Worm (Caenorhabditis elegans) whole organism, L4 larva: ENCODE results near the gene tba-8.

Experiments used
- F49E8.2 ChIP-seq: sonication (generic microtip); optimal IDR thresholded peaks from 2 replicates; lab custom pipeline; 2016; ENCODE audit warnings: missing compliant biosample characterization, mild to moderate bottlenecking, missing genetic modification characterization, borderline replicate concordance
- T20F7.1 ChIP-seq: fragments of 200-800 bp; sonication (Bioruptor generic); optimal IDR thresholded peaks from 2 replicates; lab custom pipeline; 2018; ENCODE audit warnings: mild to moderate bottlenecking, missing genetic modification characterization, missing compliant biosample characterization
- Y5F2A.4 ChIP-seq: fragments of 200-800 bp; sonication (Bioruptor generic); optimal IDR thresholded peaks from 2 replicates; lab custom pipeline; 2018; ENCODE audit warnings: mild to moderate bottlenecking, missing genetic modification characterization, missing compliant biosample characterization
- ZK546.5 ChIP-seq, 2 experiments: sonication (generic microtip); optimal IDR thresholded peaks; 2 replicates each; lab custom pipeline; 2017; ENCODE audit warnings: missing biosample characterization in 2 of 2, missing genetic modification characterization in 2 of 2
- aha-1 ChIP-seq: fragments of 150-350 bp; peaks from one replicate; lab custom pipeline; 2014; ENCODE audit warnings: missing biosample characterization, missing genetic modification characterization
- ama-1 ChIP-seq: fragments of 150-350 bp; optimal IDR thresholded peaks from 2 replicates; lab custom pipeline; 2014; ENCODE audit warnings: inconsistent platforms, mixed read lengths
- ceh-20 ChIP-seq: fragments of 200-800 bp; sonication (Bioruptor generic); IDR thresholded peaks from 2 replicates; pipeline ENCODE4 v1.3.6; 2022; ENCODE audit warnings: missing genetic modification reagents, missing genetic modification characterization, missing compliant biosample characterization
- ceh-28 ChIP-seq: fragments of 150-350 bp; optimal IDR thresholded peaks from 2 replicates; lab custom pipeline; 2014; ENCODE audit warnings: missing biosample characterization, missing genetic modification reagents, missing genetic modification characterization
- ceh-32 ChIP-seq: sonication (generic microtip); optimal IDR thresholded peaks from 2 replicates; lab custom pipeline; 2016; ENCODE audit warnings: mild to moderate bottlenecking, missing genetic modification characterization, missing compliant biosample characterization; ENCODE audit not compliant: poor library complexity
- daf-8 ChIP-seq: fragments of 200-800 bp; sonication (Bioruptor generic); IDR thresholded peaks from 2 replicates; pipeline ENCODE4 v1.3.6; 2022; ENCODE audit warnings: missing genetic modification characterization, missing compliant biosample characterization
- dmd-6 ChIP-seq: fragments of 200-800 bp; sonication (Bioruptor generic); IDR thresholded peaks from 2 replicates; pipeline ENCODE4 v1.3.6; 2022; ENCODE audit warnings: missing genetic modification reagents, missing genetic modification characterization, missing compliant biosample characterization
- egl-43 ChIP-seq: fragments of 200-800 bp; sonication (Bioruptor generic); IDR thresholded peaks from 2 replicates; pipeline ENCODE4 v1.3.6; 2022; ENCODE audit warnings: missing genetic modification reagents, missing genetic modification characterization, missing compliant biosample characterization
- fkh-10 ChIP-seq: fragments of 150-350 bp; optimal IDR thresholded peaks from 2 replicates; lab custom pipeline; 2014; ENCODE audit warnings: missing biosample characterization, missing genetic modification reagents, missing genetic modification characterization
- fos-1 ChIP-seq: fragments of 150-350 bp; optimal IDR thresholded peaks from 2 replicates; lab custom pipeline; 2014; ENCODE audit warnings: missing biosample characterization, missing genetic modification characterization
- hlh-30 ChIP-seq: sonication (generic microtip); optimal IDR thresholded peaks from 2 replicates; lab custom pipeline; 2017; ENCODE audit warnings: antibody characterized with exemption, mild to moderate bottlenecking, missing genetic modification characterization, missing compliant biosample characterization; ENCODE audit not compliant: insufficient read depth
- jun-1 ChIP-seq: fragments of 150-350 bp; optimal IDR thresholded peaks from 2 replicates; lab custom pipeline; 2014; ENCODE audit warnings: missing biosample characterization, missing genetic modification reagents, missing genetic modification characterization
- lim-7 ChIP-seq: fragments of 200-800 bp; sonication (Bioruptor generic); IDR thresholded peaks from 2 replicates; pipeline ENCODE4 v1.3.6; 2022; ENCODE audit warnings: missing genetic modification characterization, missing compliant biosample characterization
- lin-29 ChIP-seq: fragments of 200-800 bp; sonication (Bioruptor generic); IDR thresholded peaks from 2 replicates; pipeline ENCODE4 v1.3.6; 2022; ENCODE audit warnings: missing genetic modification reagents, missing genetic modification characterization, missing compliant biosample characterization
- lin-39 ChIP-seq: fragments of 150-350 bp; optimal IDR thresholded peaks from 2 replicates; lab custom pipeline; 2014; ENCODE audit warnings: missing biosample characterization, missing genetic modification reagents, missing genetic modification characterization
- lsy-2 ChIP-seq, 2 experiments: fragments of 150-350 bp in 1 of 2; sonication (generic microtip) in 1 of 2; optimal IDR thresholded peaks; 2 replicates each; lab custom pipeline; 2014 to 2017; ENCODE audit warnings: missing biosample characterization in 2 of 2, missing genetic modification characterization in 2 of 2
- madf-9 ChIP-seq: fragments of 200-800 bp; sonication (Bioruptor generic); conservative IDR thresholded peaks from 2 replicates; pipeline ENCODE4 v1.3.6; 2022; ENCODE audit warnings: missing genetic modification reagents, missing genetic modification characterization, missing compliant biosample characterization
- mxl-2 ChIP-seq: fragments of 200-800 bp; sonication (Bioruptor generic); conservative IDR thresholded peaks from 2 replicates; pipeline ENCODE4 v1.3.6; 2022; ENCODE audit warnings: missing genetic modification reagents, missing genetic modification characterization, missing compliant biosample characterization
- nhr-111 ChIP-seq: fragments of 200-800 bp; sonication (Bioruptor generic); optimal IDR thresholded peaks from 2 replicates; lab custom pipeline; 2018; ENCODE audit warnings: mild to moderate bottlenecking, missing genetic modification characterization, missing compliant biosample characterization
- nhr-28 ChIP-seq: fragments of 150-350 bp; optimal IDR thresholded peaks from 2 replicates; lab custom pipeline; 2014; ENCODE audit warnings: missing biosample characterization, missing genetic modification characterization
- nhr-48 ChIP-seq: sonication (generic microtip); optimal IDR thresholded peaks from 2 replicates; lab custom pipeline; 2016; ENCODE audit warnings: mild to moderate bottlenecking, missing genetic modification characterization, missing compliant biosample characterization
- nhr-77 ChIP-seq: fragments of 150-350 bp; optimal IDR thresholded peaks from 2 replicates; lab custom pipeline; 2014; ENCODE audit warnings: missing biosample characterization, missing genetic modification characterization
- php-3 ChIP-seq: fragments of 200-800 bp; sonication (Bioruptor generic); IDR thresholded peaks from 2 replicates; pipeline ENCODE4 v1.3.6; 2022; ENCODE audit warnings: missing genetic modification reagents, missing genetic modification characterization, missing compliant biosample characterization
- saeg-2 ChIP-seq: fragments of 200-800 bp; sonication (Bioruptor generic); IDR thresholded peaks from 2 replicates; pipeline ENCODE4 v1.3.6; 2022; ENCODE audit warnings: missing genetic modification reagents, missing genetic modification characterization, missing compliant biosample characterization
- sdz-12 ChIP-seq: fragments of 200-800 bp; sonication (Bioruptor generic); optimal IDR thresholded peaks from 2 replicates; lab custom pipeline; 2018; ENCODE audit warnings: mild to moderate bottlenecking, missing genetic modification characterization, missing compliant biosample characterization
- snpc-4 ChIP-seq: fragments of 150-350 bp; optimal IDR thresholded peaks from 2 replicates; lab custom pipeline; 2014; ENCODE audit warnings: missing biosample characterization, missing genetic modification characterization
- tag-97 ChIP-seq: fragments of 200-800 bp; sonication (Bioruptor generic); IDR thresholded peaks from 2 replicates; pipeline ENCODE4 v1.3.6; 2022; ENCODE audit warnings: missing genetic modification characterization, missing compliant biosample characterization
- unc-130 ChIP-seq: sonication (generic microtip); optimal IDR thresholded peaks from 2 replicates; lab custom pipeline; 2016; ENCODE audit warnings: missing genetic modification reagents, missing genetic modification characterization, missing compliant biosample characterization
- unc-62 ChIP-seq, 3 experiments: fragments of 150-350 bp in 1 of 3; sonication (generic microtip); optimal IDR thresholded peaks in 2 of 3; peaks in 1 of 3; 1 replicate in 1 of 3; 2 replicates in 2 of 3; lab custom pipeline; 2014 to 2017; ENCODE audit warnings: missing biosample characterization in 3 of 3, missing genetic modification characterization in 3 of 3, missing genetic modification reagents in 3 of 3, missing genotype in 1 of 3
- vab-7 ChIP-seq: fragments of 200-800 bp; sonication (Bioruptor generic); IDR thresholded peaks from 2 replicates; pipeline ENCODE4 v1.3.6; 2022; ENCODE audit warnings: missing genetic modification reagents, missing genetic modification characterization, missing compliant biosample characterization
- zfp-2 ChIP-seq: sonication (generic microtip); optimal IDR thresholded peaks from 2 replicates; lab custom pipeline; 2016; ENCODE audit warnings: mild to moderate bottlenecking, missing genetic modification characterization, missing compliant biosample characterization
- zip-2 ChIP-seq: fragments of 150-350 bp; optimal IDR thresholded peaks from 2 replicates; lab custom pipeline; 2014; ENCODE audit warnings: missing biosample characterization, missing genetic modification characterization

tba-8 gene

ce11 chrX:9417948-9418347 is 40.2 kb downstream of the tba-8 start:
- TF ChIP-seq dmd-6 (GFP tag; lab: Robert Waterston, UW): no peak
- no peak for TF ChIP-seq ZK546.5 (tag; optimal IDR thresholded peaks at IDR 0.05; lab: Kevin White, UChicago)
- TF ChIP-seq unc-130 (GFP tag; lab: Kevin White, UChicago): no peak
- TF ChIP-seq jun-1 (tag; lab: Kevin White, UChicago): no peak
- no peak for TF ChIP-seq nhr-48 (tag; lab: Kevin White, UChicago)
- no peak for TF ChIP-seq lsy-2 (tag; optimal IDR thresholded peaks at IDR 0.05; lab: Kevin White, UChicago)
- TF ChIP-seq nhr-111 (GFP tag; lab: Kevin White, UChicago): no peak
- no peak for TF ChIP-seq vab-7 (GFP tag; lab: Robert Waterston, UW)
- no peak for TF ChIP-seq Y5F2A.4 (GFP tag; lab: Kevin White, UChicago)
- TF ChIP-seq egl-43 (GFP tag; lab: Robert Waterston, UW): no peak

- TF ChIP-seq lim-7 (GFP tag; lab: Robert Waterston, UW): no peak
- no peak for TF ChIP-seq mxl-2 (GFP tag; lab: Robert Waterston, UW)
- TF ChIP-seq nhr-77 (tag; lab: Kevin White, UChicago): no peak
- peak in 1 of 2 experiments; percentile 91 for TF ChIP-seq unc-62 (GFP tag; optimal IDR thresholded peaks at IDR 0.05 in 1 of 2; lab: Kevin White, UChicago)
- no peak for TF ChIP-seq unc-62 (tag; optimal IDR thresholded peaks at IDR 0.05; lab: Kevin White, UChicago)
- TF ChIP-seq, all 104 proteins: peak for 1
Observed at ce11 chrX:9417326-9417725, 40.8 kb downstream of the tba-8 start.

ce11 chrX:9411675-9412074 is 46.5 kb downstream of the tba-8 start:
- TF ChIP-seq ama-1 (lab: Kevin White, UChicago) (no peak), lim-7 (GFP tag; lab: Robert Waterston, UW) (no peak), saeg-2 (GFP tag; lab: Robert Waterston, UW) (no peak), ceh-32 (tag; lab: Kevin White, UChicago) (no peak), jun-1 (tag; lab: Kevin White, UChicago) (no peak), unc-130 (GFP tag; lab: Kevin White, UChicago) (no peak), ceh-28 (tag; lab: Kevin White, UChicago) (no peak), F49E8.2 (no peak)

ce11 chrX:9410747-9411146 is 47.4 kb downstream of the tba-8 start:
- TF ChIP-seq jun-1 (tag; lab: Kevin White, UChicago): no peak
- TF ChIP-seq zip-2 (tag; lab: Kevin White, UChicago): no peak
- TF ChIP-seq fos-1 (tag; lab: Kevin White, UChicago): no peak
- TF ChIP-seq sdz-12 (GFP tag; lab: Kevin White, UChicago): no peak
- TF ChIP-seq nhr-28 (tag; lab: Kevin White, UChicago): peak; percentile 5

ce11 chrX:9409114-9409513 is 49.0 kb downstream of the tba-8 start:
- no peak for TF ChIP-seq lin-29 (GFP tag; lab: Robert Waterston, UW)
- no peak for TF ChIP-seq nhr-28 (tag; lab: Kevin White, UChicago)
- peak in 1 of 2 experiments; percentile 33 for TF ChIP-seq unc-62 (GFP tag; optimal IDR thresholded peaks at IDR 0.05 in 1 of 2; lab: Kevin White, UChicago)
- no peak for TF ChIP-seq unc-62 (tag; optimal IDR thresholded peaks at IDR 0.05; lab: Kevin White, UChicago)
- no peak for TF ChIP-seq dmd-6 (GFP tag; lab: Robert Waterston, UW)
- TF ChIP-seq fkh-10 (GFP tag; lab: Kevin White, UChicago): no peak
- peak; percentile 44 for TF ChIP-seq hlh-30 (tag; lab: Kevin White, UChicago)
- TF ChIP-seq aha-1: peak; percentile 38
- no peak for TF ChIP-seq Y5F2A.4 (GFP tag; lab: Kevin White, UChicago)
- no peak for TF ChIP-seq zfp-2 (tag; lab: Kevin White, UChicago)

- TF ChIP-seq ceh-20 (GFP tag; lab: Robert Waterston, UW) (no peak), php-3 (GFP tag; lab: Robert Waterston, UW) (no peak), madf-9 (no peak), snpc-4 (tag; lab: Kevin White, UChicago) (no peak), daf-8 (GFP tag; lab: Robert Waterston, UW) (no peak), ceh-28 (tag; lab: Kevin White, UChicago) (no peak), lin-39 (no peak), zfp-2 (tag; lab: Kevin White, UChicago) (no peak), T20F7.1 (GFP tag; lab: Kevin White, UChicago) (no peak), lim-7 (GFP tag; lab: Robert Waterston, UW) (no peak), tag-97 (GFP tag; lab: Robert Waterston, UW) (no peak)
Observed at ce11 chrX:9405922-9406321, 52.2 kb downstream of the tba-8 start.
